Worm (Caenorhabditis elegans) whole organism, L2 larva: Measurements from ENCODE around the gene let-721.
A peak's percentile ranks its signal among the peaks of the same experiment; 100 is the strongest.

Experiments
- C34F6.9 ChIP-seq: fragments of 150-350 bp; optimal IDR thresholded peaks from 2 replicates; lab custom pipeline; 2014; ENCODE audit warnings: missing biosample characterization, missing genetic modification characterization
- F13H6.1 ChIP-seq: sonication (generic microtip); optimal IDR thresholded peaks from 2 replicates; lab custom pipeline; 2016; ENCODE audit warnings: missing genetic modification characterization, missing compliant biosample characterization
- R02D3.7 ChIP-seq: fragments of 150-350 bp; optimal IDR thresholded peaks from 2 replicates; lab custom pipeline; 2014; ENCODE audit warnings: missing biosample characterization, missing genetic modification characterization
- Y55F3AM.14 ChIP-seq: fragments of 200-800 bp; sonication (Bioruptor generic); optimal IDR thresholded peaks from 2 replicates; lab custom pipeline; 2018; ENCODE audit warnings: mild to moderate bottlenecking, missing genetic modification characterization, missing compliant biosample characterization
- ZK546.5 ChIP-seq: sonication (generic microtip); optimal IDR thresholded peaks from 2 replicates; lab custom pipeline; 2017; ENCODE audit warnings: missing biosample characterization, missing genetic modification characterization
- alr-1 ChIP-seq: fragments of 150-350 bp; optimal IDR thresholded peaks from 2 replicates; lab custom pipeline; 2014; ENCODE audit warnings: missing biosample characterization, missing genetic modification characterization
- aly-2 ChIP-seq: fragments of 150-350 bp; optimal IDR thresholded peaks from 2 replicates; lab custom pipeline; 2014; ENCODE audit warnings: missing biosample characterization, missing genetic modification characterization
- ama-1 ChIP-seq: fragments of 150-350 bp; optimal IDR thresholded peaks from 2 replicates; lab custom pipeline; 2018; ENCODE audit warnings: inconsistent platforms
- blmp-1 ChIP-seq: sonication (generic microtip); optimal IDR thresholded peaks from 2 replicates; lab custom pipeline; 2017; ENCODE audit warnings: missing genetic modification characterization, mild to moderate bottlenecking, missing compliant biosample characterization, antibody characterized with exemption, moderate library complexity; ENCODE audit not compliant: insufficient read depth
- ceh-16 ChIP-seq: fragments of 150-350 bp; optimal IDR thresholded peaks from 2 replicates; lab custom pipeline; 2014; ENCODE audit warnings: missing biosample characterization, missing genetic modification characterization
- ceh-82 ChIP-seq: fragments of 150-350 bp; optimal IDR thresholded peaks from 2 replicates; lab custom pipeline; 2014; ENCODE audit warnings: missing biosample characterization, missing genetic modification characterization
- crh-2 ChIP-seq: sonication (generic microtip); optimal IDR thresholded peaks from 2 replicates; lab custom pipeline; 2017; ENCODE audit warnings: missing biosample characterization, missing genetic modification characterization
- dmd-4 ChIP-seq: sonication (generic microtip); optimal IDR thresholded peaks from 2 replicates; lab custom pipeline; 2017; ENCODE audit warnings: missing biosample characterization, missing genetic modification characterization
- egl-27 ChIP-seq: sonication (generic microtip); optimal IDR thresholded peaks from 3 replicates; lab custom pipeline; 2017; ENCODE audit warnings: missing biosample characterization, missing genetic modification reagents, missing genetic modification characterization
- elt-1 ChIP-seq: fragments of 150-350 bp; optimal IDR thresholded peaks from 2 replicates; lab custom pipeline; 2014; ENCODE audit warnings: missing biosample characterization, missing genetic modification characterization
- elt-3 ChIP-seq: sonication (generic microtip); optimal IDR thresholded peaks from 2 replicates; lab custom pipeline; 2017; ENCODE audit warnings: missing biosample characterization, missing genetic modification characterization
- fos-1 ChIP-seq: fragments of 150-350 bp; optimal IDR thresholded peaks from 2 replicates; lab custom pipeline; 2014; ENCODE audit warnings: missing biosample characterization, missing genetic modification characterization
- gmeb-1 ChIP-seq: fragments of 150-350 bp; optimal IDR thresholded peaks from 2 replicates; lab custom pipeline; 2014; ENCODE audit warnings: missing biosample characterization, missing genetic modification characterization
- lin-11 ChIP-seq: fragments of 150-350 bp; sonication (generic microtip); optimal IDR thresholded peaks from 2 replicates; lab custom pipeline; 2014; ENCODE audit warnings: missing biosample characterization, missing genetic modification characterization, inconsistent platforms, mixed read lengths
- lin-13 ChIP-seq: fragments of 150-350 bp; optimal IDR thresholded peaks from 2 replicates; lab custom pipeline; 2014; ENCODE audit warnings: missing biosample characterization, missing genetic modification reagents, missing genetic modification characterization
- lin-39 ChIP-seq: fragments of 150-350 bp; optimal IDR thresholded peaks from 2 replicates; lab custom pipeline; 2014; ENCODE audit warnings: missing biosample characterization, missing genetic modification reagents, missing genetic modification characterization
- lsy-2 ChIP-seq, 2 experiments: fragments of 150-350 bp in 1 of 2; sonication (generic microtip) in 1 of 2; optimal IDR thresholded peaks; 2 replicates each; lab custom pipeline; 2014 to 2017; ENCODE audit warnings: missing biosample characterization in 2 of 2, missing genetic modification characterization in 2 of 2
- mab-5 ChIP-seq: fragments of 150-350 bp; optimal IDR thresholded peaks from 2 replicates; lab custom pipeline; 2014; ENCODE audit warnings: missing biosample characterization, missing genetic modification characterization
- mbf-1 ChIP-seq: sonication (generic microtip); optimal IDR thresholded peaks from 2 replicates; lab custom pipeline; 2017; ENCODE audit warnings: missing biosample characterization, missing genetic modification characterization
- mdl-1 ChIP-seq, 2 experiments: fragments of 150-350 bp in 1 of 2; sonication (generic microtip) in 1 of 2; optimal IDR thresholded peaks; 2 replicates each; lab custom pipeline; 2017; ENCODE audit warnings: missing biosample characterization in 2 of 2, missing genetic modification characterization in 2 of 2
- nhr-10 ChIP-seq: sonication (generic microtip); optimal IDR thresholded peaks from 2 replicates; lab custom pipeline; 2017; ENCODE audit warnings: missing biosample characterization, missing genetic modification characterization
- nhr-11 ChIP-seq: fragments of 150-350 bp; optimal IDR thresholded peaks from 2 replicates; lab custom pipeline; 2014; ENCODE audit warnings: missing biosample characterization, missing genetic modification characterization
- nhr-12 ChIP-seq: fragments of 150-350 bp; optimal IDR thresholded peaks from 2 replicates; lab custom pipeline; 2014; ENCODE audit warnings: missing biosample characterization, missing genetic modification characterization
- nhr-129 ChIP-seq: fragments of 150-350 bp; optimal IDR thresholded peaks from 2 replicates; lab custom pipeline; 2014; ENCODE audit warnings: missing biosample characterization, missing genetic modification characterization
- nhr-21 ChIP-seq: fragments of 150-350 bp; optimal IDR thresholded peaks from 2 replicates; lab custom pipeline; 2014; ENCODE audit warnings: missing biosample characterization, missing genetic modification characterization
- nhr-23 ChIP-seq: fragments of 150-350 bp; optimal IDR thresholded peaks from 2 replicates; lab custom pipeline; 2014; ENCODE audit warnings: missing biosample characterization, missing genetic modification reagents, missing genetic modification characterization
- nhr-237 ChIP-seq: fragments of 150-350 bp; optimal IDR thresholded peaks from 2 replicates; lab custom pipeline; 2014; ENCODE audit warnings: missing biosample characterization, missing genetic modification characterization
- nhr-25 ChIP-seq: fragments of 150-350 bp; sonication (generic microtip); optimal IDR thresholded peaks from 3 replicates; lab custom pipeline; 2014; ENCODE audit warnings: missing biosample characterization, missing genetic modification characterization
- nhr-6 ChIP-seq: fragments of 150-350 bp; optimal IDR thresholded peaks from 2 replicates; lab custom pipeline; 2014; ENCODE audit warnings: missing biosample characterization, missing genetic modification characterization
- nhr-77 ChIP-seq: fragments of 150-350 bp; optimal IDR thresholded peaks from 2 replicates; lab custom pipeline; 2014; ENCODE audit warnings: missing biosample characterization, missing genetic modification characterization
- peb-1 ChIP-seq: fragments of 150-350 bp; optimal IDR thresholded peaks from 2 replicates; lab custom pipeline; 2014; ENCODE audit warnings: missing biosample characterization, missing genetic modification characterization
- sem-4 ChIP-seq: fragments of 150-350 bp; optimal IDR thresholded peaks from 2 replicates; lab custom pipeline; 2014; ENCODE audit warnings: missing biosample characterization, missing genetic modification reagents, missing genetic modification characterization
- skn-1 ChIP-seq: sonication (generic microtip); optimal IDR thresholded peaks from 2 replicates; lab custom pipeline; 2017; ENCODE audit warnings: missing biosample characterization, missing genetic modification characterization
- sma-3 ChIP-seq: sonication (generic microtip); optimal IDR thresholded peaks from 2 replicates; lab custom pipeline; 2016; ENCODE audit warnings: missing genetic modification reagents, missing genetic modification characterization, missing compliant biosample characterization
- sma-9 ChIP-seq, 2 experiments: fragments of 150-350 bp in 1 of 2; sonication (generic microtip) in 1 of 2; optimal IDR thresholded peaks; 2 replicates each; lab custom pipeline; 2014 to 2016; ENCODE audit warnings: missing genetic modification characterization in 2 of 2, mild to moderate bottlenecking in 1 of 2, missing biosample characterization in 1 of 2, missing compliant biosample characterization in 1 of 2, missing genetic modification reagents in 1 of 2, moderate library complexity in 1 of 2
- snpc-4 ChIP-seq: fragments of 150-350 bp; optimal IDR thresholded peaks from 2 replicates; lab custom pipeline; 2014; ENCODE audit warnings: missing biosample characterization, missing genetic modification characterization
- unc-39 ChIP-seq: fragments of 150-350 bp; optimal IDR thresholded peaks from 2 replicates; lab custom pipeline; 2014; ENCODE audit warnings: missing biosample characterization, missing genetic modification characterization
- unc-55 ChIP-seq: fragments of 150-350 bp; sonication (generic microtip); optimal IDR thresholded peaks from 3 replicates; lab custom pipeline; 2014; ENCODE audit warnings: missing biosample characterization, missing genetic modification reagents, missing genetic modification characterization
- unc-62 ChIP-seq: fragments of 150-350 bp; optimal IDR thresholded peaks from 2 replicates; lab custom pipeline; 2014; ENCODE audit warnings: missing biosample characterization, missing genetic modification reagents, missing genetic modification characterization
- zag-1 ChIP-seq: fragments of 150-350 bp; optimal IDR thresholded peaks from 2 replicates; lab custom pipeline; 2014; ENCODE audit warnings: missing biosample characterization, missing genetic modification characterization
- ztf-1 ChIP-seq: fragments of 200-800 bp; sonication (Bioruptor generic); conservative IDR thresholded peaks from 2 replicates; pipeline ENCODE4 v1.3.6; 2022; ENCODE audit warnings: missing genetic modification characterization, missing compliant biosample characterization
- ztf-11 ChIP-seq: sonication (generic microtip); optimal IDR thresholded peaks from 2 replicates; lab custom pipeline; 2017; ENCODE audit warnings: missing biosample characterization, missing genetic modification characterization
- ztf-4 ChIP-seq: fragments of 150-350 bp; optimal IDR thresholded peaks from 2 replicates; lab custom pipeline; 2014; ENCODE audit warnings: missing biosample characterization, missing genetic modification characterization

The let-721 gene

ce11 chrIII:6444335-6444734, 2.4 kb downstream of the let-721 start, which contains the start of gene C05D11.13 (continued):
- TF ChIP-seq ztf-4 (tag; lab: Kevin White, UChicago) (peak; percentile 16), fos-1 (tag; lab: Kevin White, UChicago) (peak; percentile 32), mdl-1 (tag; optimal IDR thresholded peaks at IDR 0.05; lab: Kevin White, UChicago) (no peak), peb-1 (tag; lab: Kevin White, UChicago) (no peak), dmd-4 (no peak)

DNA sequence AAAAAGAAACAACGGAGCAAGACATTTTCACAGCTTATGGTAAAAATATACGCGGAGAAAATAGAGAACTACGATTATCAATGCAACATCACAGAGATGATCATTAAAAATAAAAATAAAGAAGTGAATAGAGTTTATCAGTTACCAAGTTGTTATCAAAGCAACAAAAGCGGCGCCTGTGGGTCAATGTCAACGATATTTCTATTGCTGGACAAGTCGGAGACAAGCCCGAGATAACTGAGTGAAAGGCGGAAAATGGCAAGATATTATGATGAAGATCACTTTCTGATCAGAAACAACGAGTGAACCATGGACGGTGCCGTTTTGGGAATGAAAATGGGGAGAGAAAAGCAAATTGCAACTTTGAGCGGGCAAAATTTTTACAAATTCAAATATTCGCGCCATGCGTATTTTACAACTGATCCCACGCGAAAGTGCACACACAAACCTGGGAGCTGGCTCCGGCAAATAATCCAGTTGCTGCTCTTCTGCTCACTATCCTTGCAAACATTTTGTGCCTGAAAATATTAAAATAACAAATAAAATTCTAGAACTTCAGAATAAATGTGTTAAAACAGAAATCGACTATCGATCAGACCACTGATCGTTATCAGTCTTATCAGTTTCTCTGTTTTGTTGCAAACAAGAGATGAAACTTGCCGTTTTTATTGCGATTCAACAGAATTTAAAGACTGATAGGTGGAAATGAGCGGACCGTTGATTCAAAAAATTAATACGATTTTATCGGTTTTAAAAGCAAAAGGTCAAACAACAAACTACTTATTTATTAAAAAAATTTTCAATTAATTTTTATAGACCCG, 4.2 kb downstream of the let-721 start, which contains the start of gene mel-32:
Gene mel-32, minus strand, starts transcription at position 696 of the 821 bp plus-strand sequence.
- TF ChIP-seq fos-1 (tag; lab: Kevin White, UChicago) (peak; percentile 22), zag-1 (tag; lab: Kevin White, UChicago) (no peak), unc-55 (no peak), ceh-82 (tag; lab: Kevin White, UChicago) (no peak), nhr-10 (tag; lab: Kevin White, UChicago) (no peak), aly-2 (no peak), ceh-16 (no peak), blmp-1 (peak; percentile 21), crh-2 (tag; lab: Kevin White, UChicago) (peak; percentile 16), egl-27 (tag; lab: Kevin White, UChicago) (no peak), skn-1 (no peak), sma-3 (GFP tag; lab: Kevin White, UChicago) (peak; percentile 2), ztf-4 (tag; lab: Kevin White, UChicago) (no peak), elt-3 (tag; lab: Kevin White, UChicago) (no peak), gmeb-1 (no peak), ZK546.5 (tag; lab: Kevin White, UChicago) (no peak), lsy-2 (tag; optimal IDR thresholded peaks at IDR 0.05; lab: Kevin White, UChicago) (peak in 1 of 2 experiments; percentile 49), nhr-23 (no peak), mbf-1 (tag; lab: Kevin White, UChicago) (no peak), nhr-11 (no peak), F13H6.1 (tag; lab: Kevin White, UChicago) (no peak), nhr-21 (tag; lab: Kevin White, UChicago) (no peak), peb-1 (tag; lab: Kevin White, UChicago) (no peak), nhr-12 (tag; lab: Kevin White, UChicago) (no peak), lin-39 (tag; lab: Kevin White, UChicago) (no peak), mab-5 (no peak), mdl-1 (tag; optimal IDR thresholded peaks at IDR 0.05; lab: Kevin White, UChicago) (no peak), dmd-4 (no peak), lin-11 (tag; lab: Kevin White, UChicago) (no peak), alr-1 (tag; lab: Kevin White, UChicago) (no peak), Y55F3AM.14 (no peak), ztf-11 (no peak), nhr-129 (no peak), snpc-4 (tag; lab: Kevin White, UChicago) (no peak), elt-1 (tag; lab: Kevin White, UChicago) (no peak), sma-9 (GFP tag; optimal IDR thresholded peaks at IDR 0.05; lab: Kevin White, UChicago) (peak; percentile 22), sma-9 (tag; optimal IDR thresholded peaks at IDR 0.05; lab: Kevin White, UChicago) (no peak), unc-62 (GFP tag; lab: Kevin White, UChicago) (no peak), nhr-6 (no peak), R02D3.7 (tag; lab: Kevin White, UChicago) (no peak), lin-13 (GFP tag; lab: Kevin White, UChicago) (no peak), nhr-237 (tag; lab: Kevin White, UChicago) (no peak), nhr-77 (tag; lab: Kevin White, UChicago) (no peak), nhr-25 (tag; lab: Kevin White, UChicago) (no peak), C34F6.9 (no peak), sem-4 (tag; lab: Kevin White, UChicago) (no peak), unc-39 (tag; lab: Kevin White, UChicago) (no peak), ama-1 (lab: Kevin White, UChicago) (peak; percentile 31), ztf-1 (GFP tag; lab: Robert Waterston, UW) (no peak)
